Worm (Caenorhabditis elegans) whole organism, L4 larva: ENCODE results near the gene H12D21.6.
A peak's percentile ranks its signal among the peaks of the same experiment; 100 is the strongest.

Experiments used
- D1046.2 ChIP-seq: fragments of 200-800 bp; sonication (Bioruptor generic); IDR thresholded peaks from 2 replicates; pipeline ENCODE4 v1.3.6; 2022; ENCODE audit warnings: missing genetic modification characterization, missing compliant biosample characterization
- F10B5.3 ChIP-seq: sonication (generic microtip); optimal IDR thresholded peaks from 2 replicates; lab custom pipeline; 2016; ENCODE audit warnings: mild to moderate bottlenecking, missing genetic modification characterization, missing compliant biosample characterization
- F26F4.8 ChIP-seq: fragments of 200-800 bp; sonication (Bioruptor generic); conservative IDR thresholded peaks from 2 replicates; pipeline ENCODE4 v1.3.6; 2022; ENCODE audit warnings: missing genetic modification characterization, missing compliant biosample characterization
- F37D6.2 ChIP-seq: sonication (generic microtip); optimal IDR thresholded peaks from 2 replicates; lab custom pipeline; 2016; ENCODE audit warnings: mild to moderate bottlenecking, missing genetic modification characterization, missing compliant biosample characterization
- R02D3.7 ChIP-seq: fragments of 150-350 bp; sonication (generic microtip); optimal IDR thresholded peaks from 3 replicates; lab custom pipeline; 2014; ENCODE audit warnings: missing biosample characterization, missing genetic modification characterization
- T20F7.1 ChIP-seq: fragments of 200-800 bp; sonication (Bioruptor generic); optimal IDR thresholded peaks from 2 replicates; lab custom pipeline; 2018; ENCODE audit warnings: mild to moderate bottlenecking, missing genetic modification characterization, missing compliant biosample characterization
- Y48G9A.11 ChIP-seq: fragments of 200-800 bp; sonication (Bioruptor generic); IDR thresholded peaks from 2 replicates; pipeline ENCODE4 v1.3.6; 2022; ENCODE audit warnings: missing genetic modification reagents, missing genetic modification characterization, missing compliant biosample characterization
- aly-2 ChIP-seq: sonication (generic microtip); optimal IDR thresholded peaks from 2 replicates; lab custom pipeline; 2018; ENCODE audit warnings: missing biosample characterization, missing genetic modification characterization
- arid-1 ChIP-seq: fragments of 200-800 bp; sonication (Bioruptor generic); conservative IDR thresholded peaks from 2 replicates; pipeline ENCODE4 v1.3.6; 2022; ENCODE audit warnings: missing genetic modification reagents, missing genetic modification characterization, missing compliant biosample characterization
- ceh-20 ChIP-seq: fragments of 200-800 bp; sonication (Bioruptor generic); IDR thresholded peaks from 2 replicates; pipeline ENCODE4 v1.3.6; 2022; ENCODE audit warnings: missing genetic modification reagents, missing genetic modification characterization, missing compliant biosample characterization
- daf-16 ChIP-seq, 3 experiments: sonication (generic microtip); optimal IDR thresholded peaks; 2 replicates each; lab custom pipeline; 2016 to 2017; ENCODE audit warnings: missing genetic modification characterization in 3 of 3, missing genetic modification reagents in 3 of 3, mild to moderate bottlenecking in 2 of 3, missing compliant biosample characterization in 2 of 3, missing biosample characterization in 1 of 3, moderate library complexity in 1 of 3
- dpl-1 ChIP-seq: fragments of 150-350 bp; optimal IDR thresholded peaks from 2 replicates; lab custom pipeline; 2014; ENCODE audit warnings: missing biosample characterization, missing genetic modification reagents, missing genetic modification characterization
- egl-27 ChIP-seq: sonication (generic microtip); optimal IDR thresholded peaks from 3 replicates; lab custom pipeline; 2017; ENCODE audit warnings: missing biosample characterization, missing genetic modification reagents, missing genetic modification characterization
- fkh-10 ChIP-seq: fragments of 150-350 bp; optimal IDR thresholded peaks from 2 replicates; lab custom pipeline; 2014; ENCODE audit warnings: missing biosample characterization, missing genetic modification reagents, missing genetic modification characterization
- fos-1 ChIP-seq: fragments of 150-350 bp; optimal IDR thresholded peaks from 2 replicates; lab custom pipeline; 2014; ENCODE audit warnings: missing biosample characterization, missing genetic modification characterization
- gei-8 ChIP-seq: fragments of 200-800 bp; sonication (Bioruptor generic); optimal IDR thresholded peaks from 2 replicates; lab custom pipeline; 2018; ENCODE audit warnings: mild to moderate bottlenecking, missing genetic modification characterization, missing compliant biosample characterization
- hif-1 ChIP-seq, 2 experiments: sonication (generic microtip); optimal IDR thresholded peaks; 2 replicates each; lab custom pipeline; 2016 to 2017; ENCODE audit warnings: missing compliant biosample characterization in 2 of 2, missing genetic modification characterization in 2 of 2, missing genetic modification reagents in 2 of 2, missing genotype in 2 of 2, mild to moderate bottlenecking in 1 of 2
- hmg-1.1 ChIP-seq: fragments of 200-800 bp; sonication (Bioruptor generic); IDR thresholded peaks from 2 replicates; pipeline ENCODE4 v1.3.6; 2022; ENCODE audit warnings: missing genetic modification reagents, missing genetic modification characterization, missing compliant biosample characterization
- lim-7 ChIP-seq: fragments of 200-800 bp; sonication (Bioruptor generic); IDR thresholded peaks from 2 replicates; pipeline ENCODE4 v1.3.6; 2022; ENCODE audit warnings: missing genetic modification characterization, missing compliant biosample characterization
- lin-1 ChIP-seq: fragments of 200-800 bp; sonication (Bioruptor generic); IDR thresholded peaks from 2 replicates; pipeline ENCODE4 v1.3.6; 2022; ENCODE audit warnings: missing genetic modification reagents, missing genetic modification characterization, missing compliant biosample characterization
- lin-13 ChIP-seq: fragments of 150-350 bp; optimal IDR thresholded peaks from 2 replicates; lab custom pipeline; 2014; ENCODE audit warnings: missing biosample characterization, missing genetic modification reagents, missing genetic modification characterization
- lin-38 ChIP-seq: fragments of 200-800 bp; sonication (Bioruptor generic); IDR thresholded peaks from 2 replicates; pipeline ENCODE4 v1.3.6; 2022; ENCODE audit warnings: missing genetic modification reagents, missing genetic modification characterization, missing compliant biosample characterization
- madf-9 ChIP-seq: fragments of 200-800 bp; sonication (Bioruptor generic); conservative IDR thresholded peaks from 2 replicates; pipeline ENCODE4 v1.3.6; 2022; ENCODE audit warnings: missing genetic modification reagents, missing genetic modification characterization, missing compliant biosample characterization
- mep-1 ChIP-seq: fragments of 150-350 bp; sonication (generic microtip); optimal IDR thresholded peaks from 3 replicates; lab custom pipeline; 2014; ENCODE audit warnings: missing biosample characterization, missing genetic modification characterization
- mes-2 ChIP-seq: sonication (generic microtip); optimal IDR thresholded peaks from 2 replicates; lab custom pipeline; 2016; ENCODE audit warnings: missing genotype, mild to moderate bottlenecking, missing genetic modification characterization, missing compliant biosample characterization; ENCODE audit not compliant: poor library complexity, severe bottlenecking
- mxl-2 ChIP-seq: fragments of 200-800 bp; sonication (Bioruptor generic); conservative IDR thresholded peaks from 2 replicates; pipeline ENCODE4 v1.3.6; 2022; ENCODE audit warnings: missing genetic modification reagents, missing genetic modification characterization, missing compliant biosample characterization
- mxl-3 ChIP-seq: fragments of 200-800 bp; sonication (Bioruptor generic); optimal IDR thresholded peaks from 2 replicates; lab custom pipeline; 2018; ENCODE audit warnings: mild to moderate bottlenecking, missing genetic modification characterization, missing compliant biosample characterization
- nhr-102 ChIP-seq: sonication (generic microtip); optimal IDR thresholded peaks from 2 replicates; lab custom pipeline; 2016; ENCODE audit warnings: mild to moderate bottlenecking, missing genetic modification characterization, moderate library complexity, missing compliant biosample characterization
- nhr-11 ChIP-seq: fragments of 150-350 bp; optimal IDR thresholded peaks from 2 replicates; lab custom pipeline; 2014; ENCODE audit warnings: missing biosample characterization, missing genetic modification characterization
- nhr-111 ChIP-seq: fragments of 200-800 bp; sonication (Bioruptor generic); optimal IDR thresholded peaks from 2 replicates; lab custom pipeline; 2018; ENCODE audit warnings: mild to moderate bottlenecking, missing genetic modification characterization, missing compliant biosample characterization
- nhr-237 ChIP-seq: sonication (generic microtip); optimal IDR thresholded peaks from 2 replicates; lab custom pipeline; 2017; ENCODE audit warnings: missing biosample characterization, missing genetic modification characterization
- nhr-25 ChIP-seq: sonication (generic microtip); optimal IDR thresholded peaks from 2 replicates; lab custom pipeline; 2017; ENCODE audit warnings: missing genetic modification characterization, mild to moderate bottlenecking, missing compliant biosample characterization, antibody characterized with exemption, moderate library complexity, borderline replicate concordance; ENCODE audit not compliant: insufficient read depth
- nhr-48 ChIP-seq: sonication (generic microtip); optimal IDR thresholded peaks from 2 replicates; lab custom pipeline; 2016; ENCODE audit warnings: mild to moderate bottlenecking, missing genetic modification characterization, missing compliant biosample characterization
- nhr-6 ChIP-seq: fragments of 150-350 bp; optimal IDR thresholded peaks from 2 replicates; lab custom pipeline; 2014; ENCODE audit warnings: missing biosample characterization, missing genetic modification characterization
- nhr-76 ChIP-seq: fragments of 150-350 bp; optimal IDR thresholded peaks from 2 replicates; lab custom pipeline; 2014; ENCODE audit warnings: missing biosample characterization, missing genetic modification characterization
- nhr-77 ChIP-seq: fragments of 150-350 bp; optimal IDR thresholded peaks from 2 replicates; lab custom pipeline; 2014; ENCODE audit warnings: missing biosample characterization, missing genetic modification characterization
- pha-4 ChIP-seq, 2 experiments: fragments of 150-350 bp in 1 of 2; fragments of 200-800 bp in 1 of 2; sonication (Bioruptor generic) in 1 of 2; IDR thresholded peaks in 1 of 2; optimal IDR thresholded peaks in 1 of 2; 2 replicates each; pipeline versions ENCODE4 v1.3.6 to Lab custom; 2014 to 2022; ENCODE audit warnings: missing genetic modification characterization in 2 of 2, missing genetic modification reagents in 2 of 2, missing biosample characterization in 1 of 2, missing compliant biosample characterization in 1 of 2
- rbr-2 ChIP-seq: sonication (generic microtip); optimal IDR thresholded peaks from 2 replicates; lab custom pipeline; 2016; ENCODE audit warnings: missing genotype, missing genetic modification characterization, missing compliant biosample characterization
- saeg-2 ChIP-seq: fragments of 200-800 bp; sonication (Bioruptor generic); IDR thresholded peaks from 2 replicates; pipeline ENCODE4 v1.3.6; 2022; ENCODE audit warnings: missing genetic modification reagents, missing genetic modification characterization, missing compliant biosample characterization
- sdz-12 ChIP-seq: fragments of 200-800 bp; sonication (Bioruptor generic); optimal IDR thresholded peaks from 2 replicates; lab custom pipeline; 2018; ENCODE audit warnings: mild to moderate bottlenecking, missing genetic modification characterization, missing compliant biosample characterization
- set-16 ChIP-seq: fragments of 200-800 bp; sonication (Bioruptor generic); IDR thresholded peaks from 2 replicates; pipeline ENCODE4 v1.3.6; 2022; ENCODE audit warnings: missing genetic modification reagents, missing genetic modification characterization, missing compliant biosample characterization
- snpc-1.2 ChIP-seq: fragments of 200-800 bp; sonication (Bioruptor generic); IDR thresholded peaks from 2 replicates; pipeline ENCODE4 v1.3.6; 2022; ENCODE audit warnings: missing genetic modification reagents, missing genetic modification characterization, missing compliant biosample characterization
- snpc-4 ChIP-seq: fragments of 150-350 bp; optimal IDR thresholded peaks from 2 replicates; lab custom pipeline; 2014; ENCODE audit warnings: missing biosample characterization, missing genetic modification characterization
- spr-1 ChIP-seq: sonication (generic microtip); optimal IDR thresholded peaks from 2 replicates; lab custom pipeline; 2016; ENCODE audit warnings: mild to moderate bottlenecking, missing genetic modification characterization, missing compliant biosample characterization
- tag-97 ChIP-seq: fragments of 200-800 bp; sonication (Bioruptor generic); IDR thresholded peaks from 2 replicates; pipeline ENCODE4 v1.3.6; 2022; ENCODE audit warnings: missing genetic modification characterization, missing compliant biosample characterization
- tra-1 ChIP-seq: fragments of 200-800 bp; sonication (Bioruptor generic); IDR thresholded peaks from 2 replicates; pipeline ENCODE4 v1.3.6; 2022; ENCODE audit warnings: missing genetic modification reagents, missing genetic modification characterization, missing compliant biosample characterization
- unc-130 ChIP-seq: sonication (generic microtip); optimal IDR thresholded peaks from 2 replicates; lab custom pipeline; 2016; ENCODE audit warnings: missing genetic modification reagents, missing genetic modification characterization, missing compliant biosample characterization
- zag-1 ChIP-seq: fragments of 150-350 bp; optimal IDR thresholded peaks from 2 replicates; lab custom pipeline; 2014; ENCODE audit warnings: missing biosample characterization, missing genetic modification characterization

The H12D21.6 gene

ce11 chrV:14848510-14849206, 49.0 kb downstream of the H12D21.6 start (continued):
- TF ChIP-seq ceh-20: peak; percentile 96
- TF ChIP-seq nhr-102: peak; percentile 51
- TF ChIP-seq zag-1: no peak
- TF ChIP-seq egl-27: no peak
- TF ChIP-seq hif-1 (tag; optimal IDR thresholded peaks at IDR 0.05; lab: Kevin White, UChicago): peak in 1 of 2 experiments; percentile 60
- TF ChIP-seq madf-9: 0 out of 2 replicates have a peak, but pooled peaks have one; percentile 8
- no peak for TF ChIP-seq snpc-1.2 (GFP tag; lab: Robert Waterston, UW)
- TF ChIP-seq F37D6.2 (tag; lab: Kevin White, UChicago): no peak
- TF ChIP-seq mxl-2 (GFP tag; lab: Robert Waterston, UW): 0 out of 2 replicates have a peak, but pooled peaks have one; percentile 43
- TF ChIP-seq gei-8 (GFP tag; lab: Kevin White, UChicago): peak; percentile 43
- TF ChIP-seq tra-1 (GFP tag; lab: Robert Waterston, UW): peak; percentile 90
- no peak for TF ChIP-seq nhr-237 (tag; lab: Kevin White, UChicago)
- no peak for TF ChIP-seq saeg-2 (GFP tag; lab: Robert Waterston, UW)
- TF ChIP-seq mep-1 (tag; lab: Kevin White, UChicago): peak; percentile 75
- TF ChIP-seq tag-97 (GFP tag; lab: Robert Waterston, UW): no peak
- peak; percentile 38 for TF ChIP-seq nhr-6
- TF ChIP-seq hmg-1.1 (GFP tag; lab: Robert Waterston, UW): no peak
- TF ChIP-seq mes-2 (tag; lab: Kevin White, UChicago): peak; percentile 44
- no peak for TF ChIP-seq arid-1 (GFP tag; lab: Robert Waterston, UW)
- 0 out of 2 replicates have a peak, but pooled peaks have one; percentile 8 for TF ChIP-seq pha-4 (GFP tag; IDR thresholded peaks at IDR 0.05; lab: Robert Waterston, UW)
- peak; percentile 53 for TF ChIP-seq pha-4 (tag; optimal IDR thresholded peaks at IDR 0.05; lab: Kevin White, UChicago)
- TF ChIP-seq nhr-25 (tag; lab: Kevin White, UChicago): no peak
- no peak for TF ChIP-seq F26F4.8 (GFP tag; lab: Robert Waterston, UW)
- TF ChIP-seq lim-7 (GFP tag; lab: Robert Waterston, UW): no peak
- TF ChIP-seq sdz-12 (GFP tag; lab: Kevin White, UChicago): no peak
- no peak for TF ChIP-seq lin-38 (GFP tag; lab: Robert Waterston, UW)
- peak; percentile 67; the same call in 1 of the 2 replicates for TF ChIP-seq lin-1 (GFP tag; lab: Robert Waterston, UW)
- peak; percentile 24 for TF ChIP-seq rbr-2 (tag; lab: Kevin White, UChicago)
- TF ChIP-seq dpl-1: no peak
- TF ChIP-seq D1046.2: no peak
- peak in 1 of 2 experiments; percentile 52 for TF ChIP-seq daf-16 (GFP tag; optimal IDR thresholded peaks at IDR 0.05; lab: Kevin White, UChicago)
- peak; percentile 93 for TF ChIP-seq daf-16 (tag; optimal IDR thresholded peaks at IDR 0.05; lab: Kevin White, UChicago)
- TF ChIP-seq T20F7.1 (GFP tag; lab: Kevin White, UChicago): peak; percentile 69
- TF ChIP-seq lin-13: peak; percentile 75
- no peak for TF ChIP-seq unc-130
- TF ChIP-seq nhr-76: no peak
- peak; percentile 84 for TF ChIP-seq mxl-3 (GFP tag; lab: Kevin White, UChicago)
- TF ChIP-seq set-16 (GFP tag; lab: Robert Waterston, UW): no peak; the same call in 1 of the 2 replicates
- no peak for TF ChIP-seq F10B5.3 (tag; lab: Kevin White, UChicago)
- TF ChIP-seq nhr-111 (GFP tag; lab: Kevin White, UChicago): no peak
- no peak for TF ChIP-seq aly-2 (tag; lab: Kevin White, UChicago)
- TF ChIP-seq fos-1 (tag; lab: Kevin White, UChicago): no peak
- peak; percentile 73 for TF ChIP-seq nhr-11
- TF ChIP-seq fkh-10: no peak
- TF ChIP-seq nhr-48 (tag; lab: Kevin White, UChicago): peak; percentile 67
- no peak for TF ChIP-seq R02D3.7 (tag; lab: Kevin White, UChicago)
- TF ChIP-seq Y48G9A.11 (GFP tag; lab: Robert Waterston, UW): no peak
- TF ChIP-seq nhr-77 (tag; lab: Kevin White, UChicago): peak; percentile 53
- no peak for TF ChIP-seq spr-1 (tag; lab: Kevin White, UChicago)
- TF ChIP-seq snpc-4 (tag; lab: Kevin White, UChicago): no peak
